Worm (Caenorhabditis elegans): ENCODE data around the gene F54D5.2.

DNA sequence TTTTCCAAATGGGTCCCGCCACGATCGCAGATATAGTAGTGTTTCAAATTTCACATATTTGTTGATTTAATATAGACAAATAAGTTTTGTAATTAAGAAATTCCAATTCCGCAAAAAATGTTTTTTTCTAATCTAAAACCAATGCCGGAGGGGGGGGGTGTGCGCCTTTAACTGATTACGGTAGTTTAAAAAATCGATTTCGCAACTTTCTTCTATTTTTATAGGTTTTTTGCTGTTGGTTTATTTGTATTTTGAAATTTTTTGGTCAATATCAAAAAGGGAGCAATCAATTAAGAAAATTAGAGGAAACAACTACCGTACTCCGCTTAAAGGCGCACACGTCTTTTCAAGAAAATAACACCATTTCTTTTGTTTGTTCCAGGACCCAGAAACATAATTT, 18.6 kb downstream of the F54D5.2 start:
- TF ChIP-seq mep-1 (tag; optimal IDR thresholded peaks at IDR 0.05) (no peak), ZK546.5 (tag; optimal IDR thresholded peaks at IDR 0.05) (no peak)
